Worm (Caenorhabditis elegans) whole organism, L4 larva: ENCODE data around the gene ndua-1.

Source experiments
- F44E2.7 ChIP-seq: fragments of 200-800 bp; sonication (Bioruptor generic); IDR thresholded peaks from 2 replicates; pipeline ENCODE4 v2.1.2; 2022; ENCODE audit warnings: missing genetic modification characterization, missing compliant biosample characterization
- F49E8.2 ChIP-seq: sonication (generic microtip); optimal IDR thresholded peaks from 2 replicates; lab custom pipeline; 2016; ENCODE audit warnings: missing compliant biosample characterization, mild to moderate bottlenecking, missing genetic modification characterization, borderline replicate concordance
- R02D3.7 ChIP-seq: fragments of 150-350 bp; sonication (generic microtip); optimal IDR thresholded peaks from 3 replicates; lab custom pipeline; 2014; ENCODE audit warnings: missing biosample characterization, missing genetic modification characterization
- aha-1 ChIP-seq: fragments of 150-350 bp; peaks from one replicate; lab custom pipeline; 2014; ENCODE audit warnings: missing biosample characterization, missing genetic modification characterization
- aly-2 ChIP-seq: sonication (generic microtip); optimal IDR thresholded peaks from 2 replicates; lab custom pipeline; 2018; ENCODE audit warnings: missing biosample characterization, missing genetic modification characterization
- ceh-20 ChIP-seq: fragments of 200-800 bp; sonication (Bioruptor generic); IDR thresholded peaks from 2 replicates; pipeline ENCODE4 v1.3.6; 2022; ENCODE audit warnings: missing genetic modification reagents, missing genetic modification characterization, missing compliant biosample characterization
- ces-1 ChIP-seq: fragments of 150-350 bp; sonication (generic microtip); optimal IDR thresholded peaks from 4 replicates; lab custom pipeline; 2014; ENCODE audit warnings: missing biosample characterization, missing genetic modification reagents, missing genetic modification characterization
- daf-16 ChIP-seq, 3 experiments: sonication (generic microtip); optimal IDR thresholded peaks; 2 replicates each; lab custom pipeline; 2016 to 2017; ENCODE audit warnings: missing genetic modification characterization in 3 of 3, missing genetic modification reagents in 3 of 3, mild to moderate bottlenecking in 2 of 3, missing compliant biosample characterization in 2 of 3, missing biosample characterization in 1 of 3, moderate library complexity in 1 of 3
- dmd-6 ChIP-seq: fragments of 200-800 bp; sonication (Bioruptor generic); IDR thresholded peaks from 2 replicates; pipeline ENCODE4 v1.3.6; 2022; ENCODE audit warnings: missing genetic modification reagents, missing genetic modification characterization, missing compliant biosample characterization
- dmd-8 ChIP-seq: fragments of 200-800 bp; sonication (Bioruptor generic); IDR thresholded peaks from 2 replicates; pipeline ENCODE4 v1.3.6; 2022; ENCODE audit warnings: missing genetic modification characterization, missing compliant biosample characterization
- dve-1 ChIP-seq: sonication (generic microtip); optimal IDR thresholded peaks from 2 replicates; lab custom pipeline; 2017; ENCODE audit warnings: antibody characterized with exemption, mild to moderate bottlenecking, missing genetic modification characterization, missing compliant biosample characterization; ENCODE audit not compliant: insufficient read depth
- egl-27 ChIP-seq: sonication (generic microtip); optimal IDR thresholded peaks from 3 replicates; lab custom pipeline; 2017; ENCODE audit warnings: missing biosample characterization, missing genetic modification reagents, missing genetic modification characterization
- fkh-10 ChIP-seq: fragments of 150-350 bp; optimal IDR thresholded peaks from 2 replicates; lab custom pipeline; 2014; ENCODE audit warnings: missing biosample characterization, missing genetic modification reagents, missing genetic modification characterization
- hlh-11 ChIP-seq: fragments of 200-800 bp; sonication (Bioruptor generic); optimal IDR thresholded peaks from 2 replicates; lab custom pipeline; 2018; ENCODE audit warnings: mild to moderate bottlenecking, missing genetic modification characterization, missing compliant biosample characterization
- hlh-30 ChIP-seq: sonication (generic microtip); optimal IDR thresholded peaks from 2 replicates; lab custom pipeline; 2017; ENCODE audit warnings: antibody characterized with exemption, mild to moderate bottlenecking, missing genetic modification characterization, missing compliant biosample characterization; ENCODE audit not compliant: insufficient read depth
- lin-1 ChIP-seq: fragments of 200-800 bp; sonication (Bioruptor generic); IDR thresholded peaks from 2 replicates; pipeline ENCODE4 v1.3.6; 2022; ENCODE audit warnings: missing genetic modification reagents, missing genetic modification characterization, missing compliant biosample characterization
- lin-13 ChIP-seq: fragments of 150-350 bp; optimal IDR thresholded peaks from 2 replicates; lab custom pipeline; 2014; ENCODE audit warnings: missing biosample characterization, missing genetic modification reagents, missing genetic modification characterization
- lin-29 ChIP-seq: fragments of 200-800 bp; sonication (Bioruptor generic); IDR thresholded peaks from 2 replicates; pipeline ENCODE4 v1.3.6; 2022; ENCODE audit warnings: missing genetic modification reagents, missing genetic modification characterization, missing compliant biosample characterization
- madf-9 ChIP-seq: fragments of 200-800 bp; sonication (Bioruptor generic); conservative IDR thresholded peaks from 2 replicates; pipeline ENCODE4 v1.3.6; 2022; ENCODE audit warnings: missing genetic modification reagents, missing genetic modification characterization, missing compliant biosample characterization
- mxl-2 ChIP-seq: fragments of 200-800 bp; sonication (Bioruptor generic); conservative IDR thresholded peaks from 2 replicates; pipeline ENCODE4 v1.3.6; 2022; ENCODE audit warnings: missing genetic modification reagents, missing genetic modification characterization, missing compliant biosample characterization
- mxl-3 ChIP-seq: fragments of 200-800 bp; sonication (Bioruptor generic); optimal IDR thresholded peaks from 2 replicates; lab custom pipeline; 2018; ENCODE audit warnings: mild to moderate bottlenecking, missing genetic modification characterization, missing compliant biosample characterization
- nhr-10 ChIP-seq: fragments of 150-350 bp; optimal IDR thresholded peaks from 2 replicates; lab custom pipeline; 2014; ENCODE audit warnings: missing biosample characterization, missing genetic modification characterization
- nhr-11 ChIP-seq: fragments of 150-350 bp; optimal IDR thresholded peaks from 2 replicates; lab custom pipeline; 2014; ENCODE audit warnings: missing biosample characterization, missing genetic modification characterization
- nhr-111 ChIP-seq: fragments of 200-800 bp; sonication (Bioruptor generic); optimal IDR thresholded peaks from 2 replicates; lab custom pipeline; 2018; ENCODE audit warnings: mild to moderate bottlenecking, missing genetic modification characterization, missing compliant biosample characterization
- nhr-42 ChIP-seq: fragments of 200-800 bp; sonication (Bioruptor generic); IDR thresholded peaks from 2 replicates; pipeline ENCODE4 v1.3.6; 2022; ENCODE audit warnings: missing genetic modification characterization, missing compliant biosample characterization
- nhr-48 ChIP-seq: sonication (generic microtip); optimal IDR thresholded peaks from 2 replicates; lab custom pipeline; 2016; ENCODE audit warnings: mild to moderate bottlenecking, missing genetic modification characterization, missing compliant biosample characterization
- nhr-6 ChIP-seq: fragments of 150-350 bp; optimal IDR thresholded peaks from 2 replicates; lab custom pipeline; 2014; ENCODE audit warnings: missing biosample characterization, missing genetic modification characterization
- saeg-2 ChIP-seq: fragments of 200-800 bp; sonication (Bioruptor generic); IDR thresholded peaks from 2 replicates; pipeline ENCODE4 v1.3.6; 2022; ENCODE audit warnings: missing genetic modification reagents, missing genetic modification characterization, missing compliant biosample characterization
- sdz-12 ChIP-seq: fragments of 200-800 bp; sonication (Bioruptor generic); optimal IDR thresholded peaks from 2 replicates; lab custom pipeline; 2018; ENCODE audit warnings: mild to moderate bottlenecking, missing genetic modification characterization, missing compliant biosample characterization
- snpc-4 ChIP-seq: fragments of 150-350 bp; optimal IDR thresholded peaks from 2 replicates; lab custom pipeline; 2014; ENCODE audit warnings: missing biosample characterization, missing genetic modification characterization
- spr-1 ChIP-seq: sonication (generic microtip); optimal IDR thresholded peaks from 2 replicates; lab custom pipeline; 2016; ENCODE audit warnings: mild to moderate bottlenecking, missing genetic modification characterization, missing compliant biosample characterization
- spr-3 ChIP-seq: fragments of 200-800 bp; sonication (Bioruptor generic); optimal IDR thresholded peaks from 2 replicates; lab custom pipeline; 2018; ENCODE audit warnings: mild to moderate bottlenecking, missing genetic modification characterization, missing compliant biosample characterization
- unc-62 ChIP-seq, 3 experiments: fragments of 150-350 bp in 1 of 3; sonication (generic microtip); optimal IDR thresholded peaks in 2 of 3; peaks in 1 of 3; 1 replicate in 1 of 3; 2 replicates in 2 of 3; lab custom pipeline; 2014 to 2017; ENCODE audit warnings: missing biosample characterization in 3 of 3, missing genetic modification characterization in 3 of 3, missing genetic modification reagents in 3 of 3, missing genotype in 1 of 3
- vab-7 ChIP-seq: fragments of 200-800 bp; sonication (Bioruptor generic); IDR thresholded peaks from 2 replicates; pipeline ENCODE4 v1.3.6; 2022; ENCODE audit warnings: missing genetic modification reagents, missing genetic modification characterization, missing compliant biosample characterization
- zag-1 ChIP-seq: fragments of 150-350 bp; optimal IDR thresholded peaks from 2 replicates; lab custom pipeline; 2014; ENCODE audit warnings: missing biosample characterization, missing genetic modification characterization
- zfp-3 ChIP-seq: fragments of 200-800 bp; sonication (Bioruptor generic); conservative IDR thresholded peaks from 2 replicates; pipeline ENCODE4 v1.3.6; 2022; ENCODE audit warnings: missing genetic modification reagents, missing genetic modification characterization, missing compliant biosample characterization

The ndua-1 gene

ce11 chrV:20875324-20875723, 23.6 kb upstream of the ndua-1 start:
- TF ChIP-seq aha-1 (tag; lab: Kevin White, UChicago) (peak; percentile 70), unc-62 (GFP tag; optimal IDR thresholded peaks at IDR 0.05 in 1 of 2; lab: Kevin White, UChicago) (peak in 1 of 2 experiments; percentile 62), unc-62 (tag; optimal IDR thresholded peaks at IDR 0.05; lab: Kevin White, UChicago) (no peak), F44E2.7 (no peak)

ce11 chrV:20873144-20873543, 21.4 kb upstream of the ndua-1 start:
- TF ChIP-seq fkh-10 (GFP tag; lab: Kevin White, UChicago) (peak; percentile 55), spr-1 (tag; lab: Kevin White, UChicago) (no peak), ces-1 (peak; percentile 85), spr-3 (no peak)

DNA sequence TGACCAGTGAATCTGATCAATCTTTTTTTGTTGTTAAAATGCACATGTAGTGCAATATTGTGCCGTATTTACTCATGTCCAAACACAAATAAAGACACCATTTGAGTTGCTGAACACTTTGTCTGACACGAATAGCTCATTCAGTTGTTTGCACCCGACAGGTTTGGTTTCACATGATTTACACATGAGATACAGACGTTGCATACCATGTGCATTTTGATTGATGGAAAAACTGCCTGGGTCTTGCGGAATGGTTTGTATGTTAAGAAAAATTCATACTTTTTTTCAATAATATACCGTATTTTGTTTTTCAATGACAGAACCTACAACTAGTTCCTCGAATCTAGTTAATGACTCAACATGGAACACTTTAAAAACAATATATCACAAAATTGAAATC, 19.5 kb upstream of the ndua-1 start:
- TF ChIP-seq mxl-2 (peak; percentile 97), zfp-3 (GFP tag; lab: Robert Waterston, UW) (no peak), ces-1 (no peak), nhr-6 (tag; lab: Kevin White, UChicago) (no peak), nhr-42 (GFP tag; lab: Robert Waterston, UW) (no peak), dmd-6 (GFP tag; lab: Robert Waterston, UW) (peak; percentile 67), madf-9 (GFP tag; lab: Robert Waterston, UW) (no peak), nhr-111 (GFP tag; lab: Kevin White, UChicago) (no peak), nhr-10 (no peak), R02D3.7 (no peak), dve-1 (tag; lab: Kevin White, UChicago) (peak; percentile 10), lin-13 (GFP tag; lab: Kevin White, UChicago) (no peak), nhr-48 (peak; percentile 35), lin-1 (GFP tag; lab: Robert Waterston, UW) (no peak), hlh-30 (peak; percentile 54), nhr-11 (tag; lab: Kevin White, UChicago) (no peak), egl-27 (no peak), dmd-8 (GFP tag; lab: Robert Waterston, UW) (no peak), aly-2 (no peak), ceh-20 (GFP tag; lab: Robert Waterston, UW) (no peak), daf-16 (GFP tag; optimal IDR thresholded peaks at IDR 0.05; lab: Kevin White, UChicago) (no peak), daf-16 (tag; optimal IDR thresholded peaks at IDR 0.05; lab: Kevin White, UChicago) (peak; percentile 39), hlh-11 (no peak), unc-62 (GFP tag; optimal IDR thresholded peaks at IDR 0.05 in 1 of 2; lab: Kevin White, UChicago) (peak in 1 of 2 experiments; percentile 81), unc-62 (tag; optimal IDR thresholded peaks at IDR 0.05; lab: Kevin White, UChicago) (no peak), sdz-12 (GFP tag; lab: Kevin White, UChicago) (no peak)

ce11 chrV:20870633-20871032, 18.9 kb upstream of the ndua-1 start:
- peak; percentile 61 for TF ChIP-seq aha-1 (tag; lab: Kevin White, UChicago)
- TF ChIP-seq F49E8.2 (tag; lab: Kevin White, UChicago), result no peak

ce11 chrV:20868329-20868728, 16.6 kb upstream of the ndua-1 start, which contains the start of gene F31D4.8:
TSS of gene F31D4.8 (minus strand) at chrV:20868429.
- no peak for TF ChIP-seq zag-1 (tag; lab: Kevin White, UChicago)
- TF ChIP-seq ceh-20 (GFP tag; lab: Robert Waterston, UW), result no peak
- TF ChIP-seq vab-7 (GFP tag; lab: Robert Waterston, UW), result no peak
- no peak for TF ChIP-seq lin-29 (GFP tag; lab: Robert Waterston, UW)
- no peak for TF ChIP-seq daf-16 (GFP tag; optimal IDR thresholded peaks at IDR 0.05; lab: Kevin White, UChicago)
- TF ChIP-seq daf-16 (tag; optimal IDR thresholded peaks at IDR 0.05; lab: Kevin White, UChicago), result peak; percentile 20
- TF ChIP-seq mxl-3 (GFP tag; lab: Kevin White, UChicago), result no peak
- TF ChIP-seq aha-1 (tag; lab: Kevin White, UChicago), result peak; percentile 41
- no peak for TF ChIP-seq snpc-4
- TF ChIP-seq F44E2.7, result no peak
- TF ChIP-seq egl-27, result no peak
- no peak for TF ChIP-seq saeg-2 (GFP tag; lab: Robert Waterston, UW)
- TF ChIP-seq spr-3, result no peak
- no peak for TF ChIP-seq sdz-12 (GFP tag; lab: Kevin White, UChicago)
